Fruit fly (Drosophila melanogaster) whole organism, embryonic: ENCODE measurements around the gene CG5966.

ENCODE experiments used
- Antp ChIP-seq: fragments of 200-800 bp; sonication (Bioruptor generic); optimal IDR thresholded peaks from 3 replicates; lab custom pipeline; 2016; ENCODE audit warnings: missing biosample characterization, missing genetic modification characterization
- Blimp-1 ChIP-seq: fragments of 200-800 bp; sonication (Bioruptor generic); optimal IDR thresholded peaks from 3 replicates; lab custom pipeline; 2018; ENCODE audit warnings: missing biosample characterization, missing genetic modification characterization, mild to moderate bottlenecking, moderate library complexity, missing genetic modification reagents
- CG1024 ChIP-seq: fragments of 200-800 bp; sonication (Bioruptor generic); IDR thresholded peaks from 2 replicates; pipeline ENCODE4 v1.3.6; 2022; ENCODE audit warnings: missing biosample characterization, missing genetic modification characterization
- CG10366 ChIP-seq: fragments of 200-800 bp; sonication (Bioruptor generic); IDR thresholded peaks from 2 replicates; pipeline ENCODE4 v1.3.6; 2022; ENCODE audit warnings: missing biosample characterization, missing genetic modification characterization
- CG12155 ChIP-seq: fragments of 200-800 bp; sonication (Bioruptor generic); optimal IDR thresholded peaks from 3 replicates; lab custom pipeline; 2016; ENCODE audit warnings: missing biosample characterization, missing genetic modification characterization
- CG12219 ChIP-seq: fragments of 200-800 bp; sonication (Bioruptor generic); optimal IDR thresholded peaks from 3 replicates; lab custom pipeline; 2018; ENCODE audit warnings: missing biosample characterization, mild to moderate bottlenecking, missing genetic modification characterization
- CG13775 ChIP-seq: fragments of 200-800 bp; sonication (Bioruptor generic); optimal IDR thresholded peaks from 3 replicates; lab custom pipeline; 2017; ENCODE audit warnings: missing biosample characterization, mild to moderate bottlenecking, missing genetic modification characterization
- CG15696 ChIP-seq: fragments of 200-800 bp; sonication (Bioruptor generic); optimal IDR thresholded peaks from 2 replicates; lab custom pipeline; 2019; ENCODE audit warnings: missing biosample characterization, mild to moderate bottlenecking, missing genetic modification characterization, moderate library complexity
- CG1603 ChIP-seq: fragments of 200-800 bp; sonication (Bioruptor generic); optimal IDR thresholded peaks from 2 replicates; lab custom pipeline; 2019; ENCODE audit warnings: missing biosample characterization, mild to moderate bottlenecking, missing genetic modification characterization, moderate library complexity
- CG17328 ChIP-seq: fragments of 200-800 bp; sonication (Bioruptor generic); IDR thresholded peaks from 2 replicates; pipeline ENCODE4 v1.3.6; 2022; ENCODE audit warnings: missing biosample characterization, missing genetic modification characterization
- CG17829 ChIP-seq: fragments of 200-800 bp; optimal IDR thresholded peaks from 2 replicates; lab custom pipeline; 2019; ENCODE audit warnings: missing biosample characterization, mild to moderate bottlenecking, missing genetic modification characterization, moderate library complexity
- CG18262 ChIP-seq: fragments of 200-800 bp; optimal IDR thresholded peaks from 3 replicates; lab custom pipeline; 2019; ENCODE audit warnings: missing biosample characterization, mild to moderate bottlenecking, missing genetic modification characterization, moderate library complexity
- CG3163 ChIP-seq: fragments of 200-800 bp; sonication (Bioruptor generic); optimal IDR thresholded peaks from 3 replicates; lab custom pipeline; 2016; ENCODE audit warnings: missing biosample characterization, missing genetic modification characterization
- CG4820 ChIP-seq: fragments of 200-800 bp; sonication (Bioruptor generic); optimal IDR thresholded peaks from 3 replicates; lab custom pipeline; 2016; ENCODE audit warnings: missing biosample characterization, missing genetic modification characterization
- CG5245 ChIP-seq: fragments of 200-800 bp; sonication (Bioruptor generic); optimal IDR thresholded peaks from 3 replicates; lab custom pipeline; 2016; ENCODE audit warnings: missing biosample characterization, missing genetic modification characterization
- CG6689 ChIP-seq: fragments of 200-800 bp; sonication (Bioruptor generic); IDR thresholded peaks from 2 replicates; pipeline ENCODE4 v1.3.6; 2022; ENCODE audit warnings: missing biosample characterization, missing genetic modification characterization
- CG7786 ChIP-seq: fragments of 200-800 bp; sonication (Bioruptor generic); optimal IDR thresholded peaks from 2 replicates; lab custom pipeline; 2016; ENCODE audit warnings: missing biosample characterization, missing genetic modification characterization
- CG8388 ChIP-seq: fragments of 200-800 bp; sonication (Bioruptor generic); optimal IDR thresholded peaks from 2 replicates; lab custom pipeline; 2019; ENCODE audit warnings: missing biosample characterization, mild to moderate bottlenecking, missing genetic modification characterization, moderate library complexity
- CTCF ChIP-seq: fragments of 200-800 bp; sonication (Bioruptor generic); optimal IDR thresholded peaks from 2 replicates; lab custom pipeline; 2017; ENCODE audit warnings: missing biosample characterization, mild to moderate bottlenecking, missing genetic modification characterization, moderate library complexity
- Camta ChIP-seq: fragments of 200-800 bp; sonication (Bioruptor generic); optimal IDR thresholded peaks from 2 replicates; lab custom pipeline; 2016; ENCODE audit warnings: missing biosample characterization, missing genetic modification characterization
- Dip3 ChIP-seq: fragments of 200-800 bp; sonication (Bioruptor generic); optimal IDR thresholded peaks from 3 replicates; lab custom pipeline; 2016; ENCODE audit warnings: missing biosample characterization, missing genetic modification characterization
- Doc2 ChIP-seq: fragments of 200-800 bp; sonication (Bioruptor generic); IDR thresholded peaks from 2 replicates; pipeline ENCODE4 v1.3.6; 2022; ENCODE audit warnings: missing biosample characterization, missing genetic modification characterization
- Hand ChIP-seq: fragments of 200-800 bp; sonication (Bioruptor generic); optimal IDR thresholded peaks from 2 replicates; lab custom pipeline; 2017; ENCODE audit warnings: mild to moderate bottlenecking, missing biosample characterization, missing genetic modification reagents, missing genetic modification characterization
- HmgZ ChIP-seq: fragments of 200-800 bp; sonication (Bioruptor generic); optimal IDR thresholded peaks from 2 replicates; lab custom pipeline; 2018; ENCODE audit warnings: missing biosample characterization, mild to moderate bottlenecking, missing genetic modification characterization
- Hr51 ChIP-seq, 2 experiments: fragments of 200-800 bp; sonication (Bioruptor generic); optimal IDR thresholded peaks; 2 replicates in 1 of 2; 3 replicates in 1 of 2; lab custom pipeline; 2016 to 2018; ENCODE audit warnings: missing biosample characterization in 2 of 2, missing genetic modification characterization in 2 of 2, mild to moderate bottlenecking in 1 of 2, moderate library complexity in 1 of 2
- MBD-R2 ChIP-seq: fragments of 200-800 bp; sonication (Bioruptor generic); IDR thresholded peaks from 2 replicates; pipeline ENCODE4 v1.3.6; 2022; ENCODE audit warnings: missing biosample characterization, missing genetic modification characterization
- Oli ChIP-seq: fragments of 200-800 bp; sonication (Bioruptor generic); optimal IDR thresholded peaks from 2 replicates; lab custom pipeline; 2018; ENCODE audit warnings: missing biosample characterization, mild to moderate bottlenecking, missing genetic modification characterization, moderate library complexity
- Ptx1 ChIP-seq: fragments of 200-800 bp; sonication (Bioruptor generic); IDR thresholded peaks from 2 replicates; pipeline ENCODE4 v1.3.6; 2022; ENCODE audit warnings: missing biosample characterization, missing genetic modification characterization
- Rx ChIP-seq: fragments of 200-800 bp; sonication (Bioruptor generic); IDR thresholded peaks from 2 replicates; pipeline ENCODE4 v1.3.6; 2022; ENCODE audit warnings: missing biosample characterization, missing genetic modification characterization
- Ssrp ChIP-seq: fragments of 200-800 bp; sonication (Bioruptor generic); optimal IDR thresholded peaks from 2 replicates; lab custom pipeline; 2018; ENCODE audit warnings: missing biosample characterization, mild to moderate bottlenecking, missing genetic modification characterization, moderate library complexity
- bsh ChIP-seq, 2 experiments: fragments of 200-800 bp; sonication (Bioruptor generic); optimal IDR thresholded peaks; 2 replicates each; lab custom pipeline; 2017 to 2018; ENCODE audit warnings: mild to moderate bottlenecking in 2 of 2, missing biosample characterization in 2 of 2, missing genetic modification characterization in 2 of 2, moderate library complexity in 1 of 2
- dpn ChIP-seq, 2 experiments: fragments of 200-800 bp; sonication (Bioruptor generic); optimal IDR thresholded peaks; 3 replicates each; lab custom pipeline; 2016; ENCODE audit warnings: missing biosample characterization in 2 of 2, missing genetic modification characterization in 2 of 2
- dysf ChIP-seq: fragments of 200-800 bp; sonication (Bioruptor generic); IDR thresholded peaks from 3 replicates; pipeline ENCODE4 v1.3.6; 2022; ENCODE audit warnings: missing biosample characterization, missing genetic modification characterization
- esg ChIP-seq: fragments of 200-800 bp; sonication (Bioruptor generic); conservative IDR thresholded peaks from 2 replicates; pipeline ENCODE4 v1.3.6; 2022; ENCODE audit warnings: missing biosample characterization, missing genetic modification characterization
- eve ChIP-seq, 2 experiments: fragments of >200 bp; optimal IDR thresholded peaks; 2 replicates each; lab custom pipeline; 2017; ENCODE audit warnings: missing biosample characterization in 2 of 2, missing genetic modification characterization in 2 of 2
- gem ChIP-seq: fragments of 200-800 bp; sonication (Bioruptor generic); optimal IDR thresholded peaks from 2 replicates; lab custom pipeline; 2019; ENCODE audit warnings: missing biosample characterization, mild to moderate bottlenecking, missing genetic modification characterization, moderate library complexity
- gt ChIP-seq: fragments of 200-800 bp; sonication (Bioruptor generic); IDR thresholded peaks from 2 replicates; pipeline ENCODE4 v1.3.6; 2022; ENCODE audit warnings: missing biosample characterization, missing genetic modification characterization
- ham ChIP-seq: fragments of 200-800 bp; sonication (Bioruptor generic); IDR thresholded peaks from 2 replicates; pipeline ENCODE4 v1.3.6; 2022; ENCODE audit warnings: missing biosample characterization, missing genetic modification characterization
- nmo ChIP-seq: fragments of 200-800 bp; sonication (Bioruptor generic); optimal IDR thresholded peaks from 2 replicates; lab custom pipeline; 2018; ENCODE audit warnings: missing biosample characterization, mild to moderate bottlenecking, missing genetic modification characterization, moderate library complexity
- otp ChIP-seq: fragments of 200-800 bp; sonication (Bioruptor generic); IDR thresholded peaks from 3 replicates; pipeline ENCODE4, ENCODE4 v1.3.6; 2022; ENCODE audit warnings: missing biosample characterization, missing genetic modification characterization
- peb ChIP-seq: fragments of 200-800 bp; sonication (Bioruptor generic); IDR thresholded peaks from 2 replicates; pipeline ENCODE4 v1.3.6; 2022; ENCODE audit warnings: missing biosample characterization, missing genetic modification characterization
- phol ChIP-seq: fragments of 200-800 bp; sonication (Bioruptor generic); optimal IDR thresholded peaks from 3 replicates; lab custom pipeline; 2018; ENCODE audit warnings: missing biosample characterization, mild to moderate bottlenecking, missing genetic modification characterization, moderate library complexity
- pzg ChIP-seq: fragments of 200-800 bp; sonication (Bioruptor generic); optimal IDR thresholded peaks from 3 replicates; lab custom pipeline; 2018; ENCODE audit warnings: missing biosample characterization, mild to moderate bottlenecking, missing genetic modification characterization, moderate library complexity
- sens ChIP-seq: fragments of 200-800 bp; sonication (Bioruptor generic); peaks from one replicate; lab custom pipeline; 2016; ENCODE audit warnings: missing biosample characterization, missing genetic modification characterization
- sisA ChIP-seq: fragments of 200-800 bp; sonication (Bioruptor generic); IDR thresholded peaks from 2 replicates; pipeline ENCODE4 v1.3.6; 2022; ENCODE audit warnings: missing biosample characterization, missing genetic modification characterization
- stc ChIP-seq: fragments of 200-800 bp; sonication (Bioruptor generic); IDR thresholded peaks from 2 replicates; pipeline ENCODE4 v1.3.6; 2022; ENCODE audit warnings: missing biosample characterization, missing genetic modification characterization
- tna ChIP-seq: fragments of 200-800 bp; sonication (Bioruptor generic); IDR thresholded peaks from 2 replicates; pipeline ENCODE4 v1.3.6; 2022; ENCODE audit warnings: missing biosample characterization, missing genetic modification characterization; ENCODE audit not compliant: partially characterized antibody
- trem ChIP-seq: fragments of 200-800 bp; optimal IDR thresholded peaks from 3 replicates; lab custom pipeline; 2019; ENCODE audit warnings: missing biosample characterization, mild to moderate bottlenecking, missing genetic modification characterization, moderate library complexity
- z ChIP-seq: fragments of 200-800 bp; sonication (Bioruptor generic); IDR thresholded peaks from 3 replicates; pipeline ENCODE4 v1.3.6; 2022; ENCODE audit warnings: missing biosample characterization, missing genetic modification characterization
- zfh1 ChIP-seq: fragments of 200-800 bp; sonication (Bioruptor generic); IDR thresholded peaks from 3 replicates; pipeline ENCODE4 v1.3.6; 2022; ENCODE audit warnings: missing biosample characterization, missing genetic modification characterization

The CG5966 gene

dm6 chrX:5968094-5968723 lies 20.4 kb upstream of the CG5966 start (continued):
- TF ChIP-seq Doc2 (GFP tag; lab: Robert Waterston, UW) (0 out of 2 replicates have a peak, but pooled peaks have one; percentile 15), Rx (GFP tag; lab: Robert Waterston, UW) (0 out of 2 replicates have a peak, but pooled peaks have one; percentile 16), tna (GFP tag; lab: Robert Waterston, UW) (no peak), esg (GFP tag; lab: Robert Waterston, UW) (peak; percentile 38; the same call in 1 of the 2 replicates), trem (tag; lab: Kevin White, UChicago) (no peak), sens (GFP tag; lab: Kevin White, UChicago) (peak; percentile 94), peb (GFP tag; lab: Robert Waterston, UW) (no peak), Hr51 (GFP tag; optimal IDR thresholded peaks at IDR 0.05; lab: Kevin White, UChicago) (peak in 1 of 2 experiments; percentile 5), CG10366 (GFP tag; lab: Robert Waterston, UW) (peak; percentile 50), gt (no peak), otp (GFP tag; lab: Robert Waterston, UW) (peak; percentile 65; the same call in 1 of the 3 replicates), CG5245 (GFP tag; lab: Kevin White, UChicago) (peak; percentile 40), Camta (GFP tag; lab: Kevin White, UChicago) (peak; percentile 7), eve (GFP tag; optimal IDR thresholded peaks at IDR 0.05; lab: Kevin White, UChicago) (peak in 1 of 2 experiments; percentile 38), Ptx1 (GFP tag; lab: Robert Waterston, UW) (peak; percentile 59), bsh (GFP tag; optimal IDR thresholded peaks at IDR 0.05; lab: Kevin White, UChicago) (peak; percentile 64 to 65), dysf (GFP tag; lab: Robert Waterston, UW) (peak; percentile 47; the same call in 1 of the 3 replicates), CG1024 (GFP tag; lab: Robert Waterston, UW) (peak; percentile 40; the same call in 1 of the 2 replicates), Oli (tag; lab: Kevin White, UChicago) (peak; percentile 50), nmo (GFP tag; lab: Kevin White, UChicago) (peak; percentile 44), CG3163 (GFP tag; lab: Kevin White, UChicago) (no peak), CTCF (GFP tag; lab: Kevin White, UChicago) (no peak), Ssrp (tag; lab: Kevin White, UChicago) (peak; percentile 54), pzg (GFP tag; lab: Kevin White, UChicago) (no peak), CG15696 (tag; lab: Kevin White, UChicago) (peak; percentile 21), Antp (GFP tag; lab: Kevin White, UChicago) (peak; percentile 38), ham (GFP tag; lab: Robert Waterston, UW) (no peak), Blimp-1 (GFP tag; lab: Kevin White, UChicago) (peak; percentile 43), CG7786 (GFP tag; lab: Kevin White, UChicago) (peak; percentile 4), CG17829 (tag; lab: Kevin White, UChicago) (peak; percentile 32), Dip3 (GFP tag; lab: Kevin White, UChicago) (no peak), CG18262 (tag; lab: Kevin White, UChicago) (peak; percentile 65), MBD-R2 (GFP tag; lab: Robert Waterston, UW) (no peak), CG4820 (GFP tag; lab: Kevin White, UChicago) (no peak), dpn (GFP tag; optimal IDR thresholded peaks at IDR 0.05; lab: Kevin White, UChicago) (peak in 1 of 2 experiments; percentile 39), zfh1 (GFP tag; lab: Robert Waterston, UW) (peak; percentile 65), CG1603 (tag; lab: Kevin White, UChicago) (peak; percentile 69), gem (peak; percentile 52), CG8388 (GFP tag; lab: Kevin White, UChicago) (peak; percentile 45), CG6689 (GFP tag; lab: Robert Waterston, UW) (peak; percentile 62), phol (peak; percentile 43), Hand (GFP tag; lab: Kevin White, UChicago) (no peak), stc (GFP tag; lab: Robert Waterston, UW) (peak; percentile 54; the same call in 1 of the 2 replicates), z (GFP tag; lab: Robert Waterston, UW) (0 out of 3 replicates have a peak, but pooled peaks have one; percentile 5), CG12155 (GFP tag; lab: Kevin White, UChicago) (no peak), sisA (GFP tag; lab: Robert Waterston, UW) (peak; percentile 40; the same call in 1 of the 2 replicates), CG17328 (GFP tag; lab: Robert Waterston, UW) (peak; percentile 30; the same call in 1 of the 2 replicates), HmgZ (tag; lab: Kevin White, UChicago) (no peak), CG13775 (GFP tag; lab: Kevin White, UChicago) (peak; percentile 4), CG12219 (GFP tag; lab: Kevin White, UChicago) (peak; percentile 14)
